Worm (Caenorhabditis elegans) whole organism, L4/young adult: ENCODE measurements around the gene F42D1.4.

Source experiments
- W03F9.2 ChIP-seq: fragments of 150-350 bp; optimal IDR thresholded peaks from 2 replicates; lab custom pipeline; 2014; ENCODE audit warnings: missing biosample characterization, missing genetic modification characterization
- dao-5 ChIP-seq: sonication (generic microtip); optimal IDR thresholded peaks from 2 replicates; lab custom pipeline; 2016; ENCODE audit warnings: missing genotype, missing genetic modification characterization, moderate library complexity, missing compliant biosample characterization

DNA sequence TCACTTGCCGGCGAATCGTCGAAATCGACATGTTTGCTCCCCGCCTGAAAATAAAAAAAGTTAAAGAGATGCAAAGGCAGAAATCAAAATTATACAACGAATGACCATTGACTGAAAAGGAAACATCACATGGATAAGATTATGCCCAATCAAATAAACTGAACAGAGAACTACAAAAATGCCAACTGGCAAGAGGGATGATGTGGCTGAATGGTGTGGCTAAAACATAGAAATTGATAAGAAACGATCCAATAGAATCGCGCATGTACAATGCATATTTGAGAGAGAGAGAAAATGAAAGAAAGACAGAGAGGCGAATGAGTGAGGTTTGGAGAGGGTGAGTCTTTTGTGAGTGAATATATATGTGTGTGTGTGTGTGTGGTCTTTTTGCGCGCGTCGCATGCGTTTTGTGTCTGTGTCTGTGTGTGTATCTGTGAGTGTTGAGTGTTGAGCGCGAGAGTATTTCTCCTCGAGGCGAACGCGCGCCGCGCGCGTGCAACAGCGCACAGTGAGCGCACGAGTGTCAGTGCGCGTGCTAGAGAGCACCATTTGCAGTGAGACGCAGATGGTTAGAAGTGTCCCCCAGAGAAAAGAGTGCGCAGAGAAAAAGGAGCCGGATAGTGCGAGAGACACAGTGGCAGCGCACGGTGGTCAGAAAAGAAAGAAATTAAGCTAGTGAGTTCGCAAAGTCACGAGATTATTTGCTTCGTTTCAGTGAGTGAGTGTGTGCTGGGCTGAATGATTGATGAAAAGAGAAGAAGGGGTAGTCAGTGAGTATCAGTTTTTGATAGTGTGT lies 11.6 kb downstream of the F42D1.4 start, which contains the start of gene epn-1:
- peak; percentile 63 for TF ChIP-seq W03F9.2 (tag; lab: Kevin White, UChicago)
- TF ChIP-seq dao-5, result peak; percentile 47
